Worm (Caenorhabditis elegans) whole organism, L4 larva: Measurements from ENCODE around the gene nhx-9.

Experiments
- D1046.2 ChIP-seq: fragments of 200-800 bp; sonication (Bioruptor generic); IDR thresholded peaks from 2 replicates; pipeline ENCODE4 v1.3.6; 2022; ENCODE audit warnings: missing genetic modification characterization, missing compliant biosample characterization
- F44E2.7 ChIP-seq: fragments of 200-800 bp; sonication (Bioruptor generic); IDR thresholded peaks from 2 replicates; pipeline ENCODE4 v2.1.2; 2022; ENCODE audit warnings: missing genetic modification characterization, missing compliant biosample characterization
- R02D3.7 ChIP-seq: fragments of 150-350 bp; sonication (generic microtip); optimal IDR thresholded peaks from 3 replicates; lab custom pipeline; 2014; ENCODE audit warnings: missing biosample characterization, missing genetic modification characterization
- T20F7.1 ChIP-seq: fragments of 200-800 bp; sonication (Bioruptor generic); optimal IDR thresholded peaks from 2 replicates; lab custom pipeline; 2018; ENCODE audit warnings: mild to moderate bottlenecking, missing genetic modification characterization, missing compliant biosample characterization
- Y48G9A.11 ChIP-seq: fragments of 200-800 bp; sonication (Bioruptor generic); IDR thresholded peaks from 2 replicates; pipeline ENCODE4 v1.3.6; 2022; ENCODE audit warnings: missing genetic modification reagents, missing genetic modification characterization, missing compliant biosample characterization
- aha-1 ChIP-seq: fragments of 150-350 bp; peaks from one replicate; lab custom pipeline; 2014; ENCODE audit warnings: missing biosample characterization, missing genetic modification characterization
- ama-1 ChIP-seq: fragments of 150-350 bp; optimal IDR thresholded peaks from 2 replicates; lab custom pipeline; 2014; ENCODE audit warnings: inconsistent platforms, mixed read lengths
- ceh-20 ChIP-seq: fragments of 200-800 bp; sonication (Bioruptor generic); IDR thresholded peaks from 2 replicates; pipeline ENCODE4 v1.3.6; 2022; ENCODE audit warnings: missing genetic modification reagents, missing genetic modification characterization, missing compliant biosample characterization
- ceh-82 ChIP-seq: sonication (generic microtip); optimal IDR thresholded peaks from 2 replicates; lab custom pipeline; 2017; ENCODE audit warnings: missing biosample characterization, missing genetic modification characterization
- daf-12 ChIP-seq: fragments of 150-350 bp; optimal IDR thresholded peaks from 2 replicates; lab custom pipeline; 2014; ENCODE audit warnings: missing biosample characterization, missing genetic modification reagents, missing genetic modification characterization
- daf-16 ChIP-seq, 3 experiments: sonication (generic microtip); optimal IDR thresholded peaks; 2 replicates each; lab custom pipeline; 2016 to 2017; ENCODE audit warnings: missing genetic modification characterization in 3 of 3, missing genetic modification reagents in 3 of 3, mild to moderate bottlenecking in 2 of 3, missing compliant biosample characterization in 2 of 3, missing biosample characterization in 1 of 3, moderate library complexity in 1 of 3
- daf-8 ChIP-seq: fragments of 200-800 bp; sonication (Bioruptor generic); IDR thresholded peaks from 2 replicates; pipeline ENCODE4 v1.3.6; 2022; ENCODE audit warnings: missing genetic modification characterization, missing compliant biosample characterization
- dmd-6 ChIP-seq: fragments of 200-800 bp; sonication (Bioruptor generic); IDR thresholded peaks from 2 replicates; pipeline ENCODE4 v1.3.6; 2022; ENCODE audit warnings: missing genetic modification reagents, missing genetic modification characterization, missing compliant biosample characterization
- dmd-8 ChIP-seq: fragments of 200-800 bp; sonication (Bioruptor generic); IDR thresholded peaks from 2 replicates; pipeline ENCODE4 v1.3.6; 2022; ENCODE audit warnings: missing genetic modification characterization, missing compliant biosample characterization
- dpl-1 ChIP-seq: fragments of 150-350 bp; optimal IDR thresholded peaks from 2 replicates; lab custom pipeline; 2014; ENCODE audit warnings: missing biosample characterization, missing genetic modification reagents, missing genetic modification characterization
- dve-1 ChIP-seq: sonication (generic microtip); optimal IDR thresholded peaks from 2 replicates; lab custom pipeline; 2017; ENCODE audit warnings: antibody characterized with exemption, mild to moderate bottlenecking, missing genetic modification characterization, missing compliant biosample characterization; ENCODE audit not compliant: insufficient read depth
- gei-8 ChIP-seq: fragments of 200-800 bp; sonication (Bioruptor generic); optimal IDR thresholded peaks from 2 replicates; lab custom pipeline; 2018; ENCODE audit warnings: mild to moderate bottlenecking, missing genetic modification characterization, missing compliant biosample characterization
- hif-1 ChIP-seq, 2 experiments: sonication (generic microtip); optimal IDR thresholded peaks; 2 replicates each; lab custom pipeline; 2016 to 2017; ENCODE audit warnings: missing compliant biosample characterization in 2 of 2, missing genetic modification characterization in 2 of 2, missing genetic modification reagents in 2 of 2, missing genotype in 2 of 2, mild to moderate bottlenecking in 1 of 2
- hlh-11 ChIP-seq: fragments of 200-800 bp; sonication (Bioruptor generic); optimal IDR thresholded peaks from 2 replicates; lab custom pipeline; 2018; ENCODE audit warnings: mild to moderate bottlenecking, missing genetic modification characterization, missing compliant biosample characterization
- hlh-30 ChIP-seq: sonication (generic microtip); optimal IDR thresholded peaks from 2 replicates; lab custom pipeline; 2017; ENCODE audit warnings: antibody characterized with exemption, mild to moderate bottlenecking, missing genetic modification characterization, missing compliant biosample characterization; ENCODE audit not compliant: insufficient read depth
- hmg-1.1 ChIP-seq: fragments of 200-800 bp; sonication (Bioruptor generic); IDR thresholded peaks from 2 replicates; pipeline ENCODE4 v1.3.6; 2022; ENCODE audit warnings: missing genetic modification reagents, missing genetic modification characterization, missing compliant biosample characterization
- lin-38 ChIP-seq: fragments of 200-800 bp; sonication (Bioruptor generic); IDR thresholded peaks from 2 replicates; pipeline ENCODE4 v1.3.6; 2022; ENCODE audit warnings: missing genetic modification reagents, missing genetic modification characterization, missing compliant biosample characterization
- lsy-2 ChIP-seq, 2 experiments: fragments of 150-350 bp in 1 of 2; sonication (generic microtip) in 1 of 2; optimal IDR thresholded peaks; 2 replicates each; lab custom pipeline; 2014 to 2017; ENCODE audit warnings: missing biosample characterization in 2 of 2, missing genetic modification characterization in 2 of 2
- madf-9 ChIP-seq: fragments of 200-800 bp; sonication (Bioruptor generic); conservative IDR thresholded peaks from 2 replicates; pipeline ENCODE4 v1.3.6; 2022; ENCODE audit warnings: missing genetic modification reagents, missing genetic modification characterization, missing compliant biosample characterization
- mdl-1 ChIP-seq, 2 experiments: fragments of 150-350 bp in 1 of 2; sonication (generic microtip) in 1 of 2; optimal IDR thresholded peaks; 2 replicates each; lab custom pipeline; 2014 to 2017; ENCODE audit warnings: missing biosample characterization in 2 of 2, missing genetic modification characterization in 2 of 2
- mdt-29 ChIP-seq: fragments of 200-800 bp; sonication (Bioruptor generic); IDR thresholded peaks from 2 replicates; pipeline ENCODE4 v1.3.6; 2022; ENCODE audit warnings: missing genetic modification reagents, missing genetic modification characterization, missing compliant biosample characterization
- mxl-3 ChIP-seq: fragments of 200-800 bp; sonication (Bioruptor generic); optimal IDR thresholded peaks from 2 replicates; lab custom pipeline; 2018; ENCODE audit warnings: mild to moderate bottlenecking, missing genetic modification characterization, missing compliant biosample characterization
- nhr-237 ChIP-seq: sonication (generic microtip); optimal IDR thresholded peaks from 2 replicates; lab custom pipeline; 2017; ENCODE audit warnings: missing biosample characterization, missing genetic modification characterization
- nhr-28 ChIP-seq: fragments of 150-350 bp; optimal IDR thresholded peaks from 2 replicates; lab custom pipeline; 2014; ENCODE audit warnings: missing biosample characterization, missing genetic modification characterization
- nhr-41 ChIP-seq: fragments of 200-800 bp; sonication (Bioruptor generic); IDR thresholded peaks from 2 replicates; pipeline ENCODE4 v1.3.6; 2022; ENCODE audit warnings: missing genetic modification reagents, missing genetic modification characterization, missing compliant biosample characterization
- nhr-48 ChIP-seq: sonication (generic microtip); optimal IDR thresholded peaks from 2 replicates; lab custom pipeline; 2016; ENCODE audit warnings: mild to moderate bottlenecking, missing genetic modification characterization, missing compliant biosample characterization
- nhr-77 ChIP-seq: fragments of 150-350 bp; optimal IDR thresholded peaks from 2 replicates; lab custom pipeline; 2014; ENCODE audit warnings: missing biosample characterization, missing genetic modification characterization
- pha-4 ChIP-seq, 2 experiments: fragments of 150-350 bp in 1 of 2; fragments of 200-800 bp in 1 of 2; sonication (Bioruptor generic) in 1 of 2; IDR thresholded peaks in 1 of 2; optimal IDR thresholded peaks in 1 of 2; 2 replicates each; pipeline versions ENCODE4 v1.3.6 to Lab custom; 2014 to 2022; ENCODE audit warnings: missing genetic modification characterization in 2 of 2, missing genetic modification reagents in 2 of 2, missing biosample characterization in 1 of 2, missing compliant biosample characterization in 1 of 2
- pqm-1 ChIP-seq: sonication (generic microtip); optimal IDR thresholded peaks from 2 replicates; lab custom pipeline; 2017; ENCODE audit warnings: missing biosample characterization, missing genetic modification characterization
- set-16 ChIP-seq: fragments of 200-800 bp; sonication (Bioruptor generic); IDR thresholded peaks from 2 replicates; pipeline ENCODE4 v1.3.6; 2022; ENCODE audit warnings: missing genetic modification reagents, missing genetic modification characterization, missing compliant biosample characterization
- skn-1 ChIP-seq: fragments of 150-350 bp; optimal IDR thresholded peaks from 2 replicates; lab custom pipeline; 2014; ENCODE audit warnings: missing biosample characterization, missing genetic modification characterization
- snpc-1.2 ChIP-seq: fragments of 200-800 bp; sonication (Bioruptor generic); IDR thresholded peaks from 2 replicates; pipeline ENCODE4 v1.3.6; 2022; ENCODE audit warnings: missing genetic modification reagents, missing genetic modification characterization, missing compliant biosample characterization
- spr-1 ChIP-seq: sonication (generic microtip); optimal IDR thresholded peaks from 2 replicates; lab custom pipeline; 2016; ENCODE audit warnings: mild to moderate bottlenecking, missing genetic modification characterization, missing compliant biosample characterization
- spr-3 ChIP-seq: fragments of 200-800 bp; sonication (Bioruptor generic); optimal IDR thresholded peaks from 2 replicates; lab custom pipeline; 2018; ENCODE audit warnings: mild to moderate bottlenecking, missing genetic modification characterization, missing compliant biosample characterization
- zfp-2 ChIP-seq: sonication (generic microtip); optimal IDR thresholded peaks from 2 replicates; lab custom pipeline; 2016; ENCODE audit warnings: mild to moderate bottlenecking, missing genetic modification characterization, missing compliant biosample characterization
- zip-11 ChIP-seq: fragments of 200-800 bp; sonication (Bioruptor generic); IDR thresholded peaks from 2 replicates; pipeline ENCODE4 v1.3.6; 2022; ENCODE audit warnings: missing genetic modification characterization, missing compliant biosample characterization
- zip-2 ChIP-seq: fragments of 150-350 bp; optimal IDR thresholded peaks from 2 replicates; lab custom pipeline; 2014; ENCODE audit warnings: missing biosample characterization, missing genetic modification characterization

Gene nhx-9

DNA sequence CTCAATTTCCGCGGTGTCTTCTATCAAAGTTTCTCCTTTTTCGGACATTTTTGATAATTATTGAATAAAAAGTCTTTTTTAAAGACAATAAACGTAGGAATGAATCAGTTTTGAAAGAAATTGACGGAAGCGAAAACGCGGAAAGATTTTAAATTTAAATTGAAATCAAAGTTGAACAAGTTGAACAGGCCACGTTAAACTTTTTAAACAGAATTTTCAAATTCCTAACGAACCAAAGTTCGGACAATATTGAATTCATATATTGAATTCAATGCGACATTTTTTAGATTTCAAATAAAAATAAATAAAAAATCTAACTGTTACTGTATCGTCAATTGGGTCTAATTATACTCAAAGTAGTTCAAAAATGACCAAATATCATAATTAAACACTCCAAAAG is 19.0 kb downstream of the nhx-9 start, which contains the start of gene hdl-1:
hdl-1 (minus strand) TSS at position 101 of the 400 bp plus-strand sequence.
- TF ChIP-seq nhr-41 (GFP tag; lab: Robert Waterston, UW) = no peak
- no peak for TF ChIP-seq F44E2.7
- TF ChIP-seq ceh-82 (tag; lab: Kevin White, UChicago) = no peak
- TF ChIP-seq spr-1 (tag; lab: Kevin White, UChicago) = no peak
- TF ChIP-seq mxl-3 (GFP tag; lab: Kevin White, UChicago) = no peak
- no peak for TF ChIP-seq D1046.2 (GFP tag; lab: Robert Waterston, UW)
- no peak for TF ChIP-seq daf-8 (GFP tag; lab: Robert Waterston, UW)
- no peak for TF ChIP-seq zip-2 (tag; lab: Kevin White, UChicago)
- no peak for TF ChIP-seq nhr-237
- TF ChIP-seq madf-9 = no peak

DNA sequence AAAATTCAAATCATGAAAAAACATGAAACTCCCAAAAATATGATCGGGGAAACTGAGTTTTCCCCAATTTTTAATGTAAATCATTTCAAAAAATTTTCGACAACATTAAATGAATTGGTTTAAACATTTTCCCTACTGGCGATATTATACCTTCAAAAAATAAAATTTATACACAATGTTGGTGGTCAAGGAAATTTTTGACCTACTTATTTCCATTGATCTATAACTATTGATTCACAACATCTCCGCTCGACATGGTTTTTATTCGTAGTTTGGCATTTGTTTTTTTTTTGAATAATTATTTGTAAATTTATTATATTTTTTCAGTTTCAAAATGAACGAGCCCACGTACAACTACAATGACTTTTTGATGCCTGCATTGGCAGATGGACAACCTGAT is 19.6 kb downstream of the nhx-9 start, which contains the start of gene tbx-36:
tbx-36 (plus strand) TSS at position 301 of the 400 bp plus-strand sequence.
- TF ChIP-seq hif-1 (tag; optimal IDR thresholded peaks at IDR 0.05; lab: Kevin White, UChicago) (no peak), dmd-8 (GFP tag; lab: Robert Waterston, UW) (no peak), aha-1 (tag; lab: Kevin White, UChicago) (peak; percentile 56)

ce11 chrIV:11952612-11953299 is 22.1 kb downstream of the nhx-9 start, which contains the start of gene gdh-1:
Gene gdh-1, plus strand, starts transcription at chrIV:11953249.
- TF ChIP-seq pqm-1 (tag; lab: Kevin White, UChicago) (peak; percentile 5), mxl-3 (GFP tag; lab: Kevin White, UChicago) (no peak), zfp-2 (tag; lab: Kevin White, UChicago) (no peak), dpl-1 (GFP tag; lab: Kevin White, UChicago) (no peak), daf-16 (GFP tag; optimal IDR thresholded peaks at IDR 0.05; lab: Kevin White, UChicago) (no peak), daf-16 (tag; optimal IDR thresholded peaks at IDR 0.05; lab: Kevin White, UChicago) (peak; percentile 60), ceh-20 (GFP tag; lab: Robert Waterston, UW) (0 out of 2 replicates have a peak, but pooled peaks have one; percentile 23), pha-4 (GFP tag; IDR thresholded peaks at IDR 0.05; lab: Robert Waterston, UW) (no peak), pha-4 (tag; optimal IDR thresholded peaks at IDR 0.05; lab: Kevin White, UChicago) (peak; percentile 35), nhr-28 (tag; lab: Kevin White, UChicago) (peak; percentile 74), hlh-11 (tag; lab: Kevin White, UChicago) (peak; percentile 66), aha-1 (tag; lab: Kevin White, UChicago) (peak; percentile 93), zip-11 (GFP tag; lab: Robert Waterston, UW) (no peak), snpc-1.2 (GFP tag; lab: Robert Waterston, UW) (0 out of 2 replicates have a peak, but pooled peaks have one; percentile 15), hlh-30 (peak; percentile 24), hif-1 (tag; optimal IDR thresholded peaks at IDR 0.05; lab: Kevin White, UChicago) (peak in 1 of 2 experiments; percentile 44), skn-1 (tag; lab: Kevin White, UChicago) (no peak), dmd-6 (peak; percentile 56), hmg-1.1 (GFP tag; lab: Robert Waterston, UW) (peak; percentile 50), mdl-1 (tag; optimal IDR thresholded peaks at IDR 0.05; lab: Kevin White, UChicago) (peak in 1 of 2 experiments; percentile 58), ama-1 (lab: Kevin White, UChicago) (peak; percentile 84), dve-1 (tag; lab: Kevin White, UChicago) (peak; percentile 57), lsy-2 (tag; optimal IDR thresholded peaks at IDR 0.05; lab: Kevin White, UChicago) (peak in 1 of 2 experiments; percentile 56)

- peak; percentile 66 for TF ChIP-seq T20F7.1 (GFP tag; lab: Kevin White, UChicago)
- peak; percentile 42; the same call in 1 of the 2 replicates for TF ChIP-seq pha-4 (GFP tag; IDR thresholded peaks at IDR 0.05; lab: Robert Waterston, UW)
- TF ChIP-seq pha-4 (tag; optimal IDR thresholded peaks at IDR 0.05; lab: Kevin White, UChicago) = no peak
- TF ChIP-seq Y48G9A.11 (GFP tag; lab: Robert Waterston, UW) = peak; percentile 7; the same call in 1 of the 2 replicates
- TF ChIP-seq ama-1 (lab: Kevin White, UChicago) = peak; percentile 55
- TF ChIP-seq hif-1 (tag; optimal IDR thresholded peaks at IDR 0.05; lab: Kevin White, UChicago) = peak in 1 of 2 experiments; percentile 2
- no peak for TF ChIP-seq set-16 (GFP tag; lab: Robert Waterston, UW)
- TF ChIP-seq nhr-77 = peak; percentile 60
- peak; percentile 76 for TF ChIP-seq spr-3 (GFP tag; lab: Kevin White, UChicago)
- TF ChIP-seq gei-8 (GFP tag; lab: Kevin White, UChicago) = peak; percentile 81
- peak; percentile 95 for TF ChIP-seq aha-1 (tag; lab: Kevin White, UChicago)
- TF ChIP-seq daf-12 (tag; lab: Kevin White, UChicago) = no peak
- TF ChIP-seq R02D3.7 (tag; lab: Kevin White, UChicago) = no peak
- TF ChIP-seq dve-1 (tag; lab: Kevin White, UChicago) = peak; percentile 84
- peak; percentile 66; the same call in 1 of the 2 replicates for TF ChIP-seq mdt-29 (GFP tag; lab: Robert Waterston, UW)
- TF ChIP-seq nhr-48 (tag; lab: Kevin White, UChicago) = peak; percentile 86
- TF ChIP-seq zip-11 (GFP tag; lab: Robert Waterston, UW) = no peak
- peak; percentile 46 for TF ChIP-seq lin-38 (GFP tag; lab: Robert Waterston, UW)
- no peak for TF ChIP-seq D1046.2 (GFP tag; lab: Robert Waterston, UW)
Observed at ce11 chrIV:11955592-11955991, 24.9 kb downstream of the nhx-9 start.
